Worm (Caenorhabditis elegans): ENCODE measurements around the gene C08B6.5.

DNA sequence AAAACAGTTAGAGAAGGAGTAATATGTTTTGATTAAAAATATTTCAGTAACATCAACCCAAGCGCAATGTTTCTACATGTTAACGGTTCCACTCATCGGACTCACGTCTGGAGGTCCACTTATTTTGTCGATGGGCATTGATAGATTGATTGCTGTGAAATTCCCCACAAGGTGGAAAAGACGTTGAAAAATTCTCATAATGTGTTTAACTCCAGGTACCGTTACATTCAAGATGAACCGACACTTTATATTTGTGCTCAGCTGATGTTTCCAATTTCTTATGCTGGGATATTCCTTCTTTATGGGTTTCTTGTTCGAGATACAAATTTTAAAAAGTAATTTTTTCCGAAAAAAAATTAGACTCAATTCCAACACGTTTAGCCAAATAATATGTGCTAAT is 35.5 kb downstream of the C08B6.5 start:
- TF ChIP-seq lin-35 (GFP tag; optimal IDR thresholded peaks at IDR 0.05), result no peak
- no peak for TF ChIP-seq nhr-179 (tag; optimal IDR thresholded peaks at IDR 0.05)
- TF ChIP-seq egrh-3 (GFP tag; IDR thresholded peaks at IDR 0.05), result no peak
- no peak for TF ChIP-seq hlh-12 (tag; optimal IDR thresholded peaks at IDR 0.05)
- TF ChIP-seq F52B5.7 (tag; optimal IDR thresholded peaks at IDR 0.05), result no peak
- TF ChIP-seq unc-62 (GFP tag; optimal IDR thresholded peaks at IDR 0.05), result no peak
